Fruit fly (Drosophila melanogaster) whole organism, wandering third instar larva: ENCODE data around the gene oc.
A peak's percentile ranks its signal among the peaks of the same experiment; 100 is the strongest.

ENCODE experiments used
- Abd-B ChIP-seq: fragments of >200 bp; optimal IDR thresholded peaks from 2 replicates; lab custom pipeline; 2017; ENCODE audit warnings: missing biosample characterization, missing genetic modification characterization
- CG32264 ChIP-seq: fragments of 200-800 bp; sonication (Bioruptor generic); optimal IDR thresholded peaks from 2 replicates; lab custom pipeline; 2016; ENCODE audit warnings: missing biosample characterization, missing genetic modification characterization
- CG9705 ChIP-seq: fragments of 200-800 bp; sonication (Bioruptor generic); optimal IDR thresholded peaks from 2 replicates; lab custom pipeline; 2018; ENCODE audit warnings: missing biosample characterization, mild to moderate bottlenecking, missing genetic modification characterization
- CrebA ChIP-seq: fragments of 200-800 bp; sonication (Bioruptor generic); optimal IDR thresholded peaks from 2 replicates; lab custom pipeline; 2016; ENCODE audit warnings: missing biosample characterization, mild to moderate bottlenecking, missing genetic modification characterization, borderline replicate concordance
- Dfd ChIP-seq: fragments of >200 bp; optimal IDR thresholded peaks from 2 replicates; lab custom pipeline; 2017; ENCODE audit warnings: missing biosample characterization, missing genetic modification characterization
- Dif ChIP-seq: fragments of 200-275, 200-300 bp; sonication (Bioruptor generic); optimal IDR thresholded peaks from 2 replicates; lab custom pipeline; 2018; ENCODE audit warnings: missing biosample characterization, missing genetic modification characterization; ENCODE audit not compliant: partially characterized antibody
- GATAd ChIP-seq: sonication (Bioruptor generic); optimal IDR thresholded peaks from 2 replicates; lab custom pipeline; 2016; ENCODE audit warnings: missing biosample characterization, missing genetic modification characterization
- HLH106 ChIP-seq: fragments of 200-800 bp; optimal IDR thresholded peaks from 3 replicates; lab custom pipeline; 2019; ENCODE audit warnings: missing biosample characterization, mild to moderate bottlenecking, missing genetic modification characterization, moderate library complexity
- Hnf4 ChIP-seq: fragments of 200-800 bp; sonication (Bioruptor generic); optimal IDR thresholded peaks from 2 replicates; lab custom pipeline; 2016; ENCODE audit warnings: missing biosample characterization, mild to moderate bottlenecking, missing genetic modification characterization
- Hr78 ChIP-seq: fragments of >200 bp; optimal IDR thresholded peaks from 2 replicates; lab custom pipeline; 2017; ENCODE audit warnings: missing biosample characterization, missing genetic modification characterization
- Hr83 ChIP-seq: fragments of 200-300 bp; sonication (Bioruptor generic); optimal IDR thresholded peaks from 2 replicates; lab custom pipeline; 2016; ENCODE audit warnings: missing biosample characterization, mild to moderate bottlenecking, missing genetic modification characterization, moderate library complexity; ENCODE audit not compliant: poor library complexity, severe bottlenecking
- Jra ChIP-seq: sonication (Bioruptor generic); optimal IDR thresholded peaks from 2 replicates; lab custom pipeline; 2016; ENCODE audit warnings: missing biosample characterization, missing genetic modification characterization
- Mio ChIP-seq: sonication (Bioruptor generic); optimal IDR thresholded peaks from 2 replicates; lab custom pipeline; 2016; ENCODE audit warnings: missing biosample characterization, missing genetic modification characterization
- Myc ChIP-seq: fragments of >200 bp; optimal IDR thresholded peaks from 2 replicates; lab custom pipeline; 2017
- N ChIP-seq: fragments of >200 bp; optimal IDR thresholded peaks from 2 replicates; lab custom pipeline; 2018; ENCODE audit warnings: missing biosample characterization, missing external identifiers, missing genetic modification characterization
- OdsH ChIP-seq: fragments of 200-800 bp; sonication (Bioruptor generic); optimal IDR thresholded peaks from 2 replicates; lab custom pipeline; 2016; ENCODE audit warnings: missing biosample characterization, mild to moderate bottlenecking, missing genetic modification characterization
- Rel ChIP-seq, 2 experiments: fragments of 200-800 bp; sonication (Bioruptor generic) in 1 of 2; optimal IDR thresholded peaks; 2 replicates in 1 of 2; 3 replicates in 1 of 2; lab custom pipeline; 2016 to 2019; ENCODE audit warnings: mild to moderate bottlenecking in 2 of 2, missing biosample characterization in 2 of 2, missing genetic modification characterization in 2 of 2, moderate library complexity in 1 of 2
- Sp1 ChIP-seq: fragments of 200-800 bp; sonication (Bioruptor generic); optimal IDR thresholded peaks from 3 replicates; lab custom pipeline; 2019; ENCODE audit warnings: missing biosample characterization, mild to moderate bottlenecking, missing genetic modification characterization, moderate library complexity
- Vsx2 ChIP-seq: fragments of 200-300, 225-300 bp; sonication (Bioruptor generic); optimal IDR thresholded peaks from 2 replicates; lab custom pipeline; 2018; ENCODE audit warnings: missing biosample characterization, missing genetic modification characterization; ENCODE audit not compliant: partially characterized antibody
- br ChIP-seq: fragments of 200-800 bp; sonication (Bioruptor generic); optimal IDR thresholded peaks from 2 replicates; lab custom pipeline; 2016; ENCODE audit warnings: missing biosample characterization, missing genetic modification characterization
- brk ChIP-seq: fragments of 200-800 bp; sonication (Bioruptor generic); optimal IDR thresholded peaks from 2 replicates; lab custom pipeline; 2016; ENCODE audit warnings: missing biosample characterization, mild to moderate bottlenecking, missing genetic modification characterization
- dl ChIP-seq, 2 experiments: fragments of 175-275, 200-275 bp in 1 of 2; fragments of 200-275 bp in 1 of 2; sonication (Bioruptor generic); optimal IDR thresholded peaks; lab custom pipeline; 2018; ENCODE audit warnings: mild to moderate bottlenecking in 2 of 2, missing biosample characterization in 2 of 2, missing genetic modification characterization in 2 of 2, moderate library complexity in 2 of 2; ENCODE audit not compliant: partially characterized antibody in 2 of 2, insufficient read depth in 1 of 2
- dmrt93B ChIP-seq: fragments of 200-800 bp; sonication (Bioruptor generic); optimal IDR thresholded peaks from 2 replicates; lab custom pipeline; 2018; ENCODE audit warnings: missing biosample characterization, mild to moderate bottlenecking, missing genetic modification characterization
- dsf ChIP-seq: sonication (Bioruptor generic); optimal IDR thresholded peaks from 2 replicates; lab custom pipeline; 2016; ENCODE audit warnings: missing biosample characterization, missing genetic modification characterization, borderline replicate concordance
- ey ChIP-seq: fragments of 200-800 bp; sonication (Bioruptor generic); optimal IDR thresholded peaks from 2 replicates; lab custom pipeline; 2016; ENCODE audit warnings: missing biosample characterization, missing genetic modification characterization
- foxo ChIP-seq, 2 experiments: fragments of 200-800 bp; sonication (Bioruptor generic); optimal IDR thresholded peaks; 2 replicates in 1 of 2; 3 replicates in 1 of 2; lab custom pipeline; 2016 to 2017; ENCODE audit warnings: missing biosample characterization in 2 of 2, missing genetic modification characterization in 2 of 2
- fru ChIP-seq: fragments of 200-800 bp; sonication (Bioruptor generic); optimal IDR thresholded peaks from 3 replicates; lab custom pipeline; 2016; ENCODE audit warnings: missing biosample characterization, mild to moderate bottlenecking, missing genetic modification characterization
- h ChIP-seq: fragments of 200-800 bp; sonication (Bioruptor generic); optimal IDR thresholded peaks from 3 replicates; lab custom pipeline; 2016; ENCODE audit warnings: missing biosample characterization, mild to moderate bottlenecking, missing genetic modification characterization
- jim ChIP-seq: fragments of 175-275, 200-325 bp; sonication (Bioruptor generic); optimal IDR thresholded peaks from 2 replicates; lab custom pipeline; 2016; ENCODE audit warnings: missing biosample characterization, mild to moderate bottlenecking, missing genetic modification characterization
- lola ChIP-seq: fragments of >200 bp; optimal IDR thresholded peaks from 2 replicates; lab custom pipeline; 2017; ENCODE audit warnings: missing biosample characterization, missing genetic modification characterization
- pan ChIP-seq: fragments of >200 bp; optimal IDR thresholded peaks from 2 replicates; lab custom pipeline; 2017
- psq ChIP-seq: fragments of 200-800 bp; sonication (Bioruptor generic); optimal IDR thresholded peaks from 3 replicates; lab custom pipeline; 2017; ENCODE audit warnings: missing biosample characterization, mild to moderate bottlenecking, missing genetic modification characterization, moderate library complexity
- rgr ChIP-seq: fragments of 200-800 bp; sonication (Bioruptor generic); optimal IDR thresholded peaks from 3 replicates; lab custom pipeline; 2016; ENCODE audit warnings: missing biosample characterization, mild to moderate bottlenecking, missing genetic modification characterization
- sage ChIP-seq: fragments of 200-800 bp; sonication (Bioruptor generic); optimal IDR thresholded peaks from 2 replicates; lab custom pipeline; 2016; ENCODE audit warnings: missing biosample characterization, mild to moderate bottlenecking, missing genetic modification characterization
- sv ChIP-seq: fragments of 200-800 bp; sonication (Bioruptor generic); optimal IDR thresholded peaks from 3 replicates; lab custom pipeline; 2016; ENCODE audit warnings: missing biosample characterization, missing genetic modification characterization
- tai ChIP-seq: sonication (Bioruptor generic); optimal IDR thresholded peaks from 2 replicates; lab custom pipeline; 2016; ENCODE audit warnings: missing biosample characterization, missing genetic modification characterization
- usp ChIP-seq: fragments of >200 bp; optimal IDR thresholded peaks from 2 replicates; lab custom pipeline; 2017; ENCODE audit warnings: missing biosample characterization, missing genetic modification characterization
- woc ChIP-seq: sonication (Bioruptor generic); optimal IDR thresholded peaks from 2 replicates; lab custom pipeline; 2016; ENCODE audit warnings: missing biosample characterization, mild to moderate bottlenecking, missing genetic modification characterization

Gene oc

dm6 chrX:8677434-8677833 lies 27.0 kb upstream of the oc start:
- TF ChIP-seq CG9705 (GFP tag; lab: Kevin White, UChicago), result no peak
- TF ChIP-seq br (GFP tag; lab: Kevin White, UChicago), result peak; percentile 28
- TF ChIP-seq Sp1 (GFP tag; lab: Kevin White, UChicago), result peak; percentile 80
- no peak for TF ChIP-seq Abd-B (GFP tag; lab: Kevin White, UChicago)
- TF ChIP-seq lola (GFP tag; lab: Kevin White, UChicago), result no peak
- no peak for TF ChIP-seq dmrt93B (GFP tag; lab: Kevin White, UChicago)
- no peak for TF ChIP-seq CG32264 (GFP tag; lab: Kevin White, UChicago)
- TF ChIP-seq sage (GFP tag; lab: Kevin White, UChicago), result no peak
- TF ChIP-seq pan, result no peak
- TF ChIP-seq GATAd (GFP tag; lab: Kevin White, UChicago), result no peak
- peak; percentile 46 for TF ChIP-seq Rel (GFP tag; optimal IDR thresholded peaks at IDR 0.05; lab: Kevin White, UChicago)
- TF ChIP-seq Rel (tag; optimal IDR thresholded peaks at IDR 0.05; lab: Kevin White, UChicago), result no peak
- TF ChIP-seq Vsx2 (GFP tag; lab: Kevin White, UChicago), result no peak
- peak; percentile 71 for TF ChIP-seq woc
- TF ChIP-seq OdsH (GFP tag; lab: Kevin White, UChicago), result peak; percentile 10
- TF ChIP-seq tai (GFP tag; lab: Kevin White, UChicago), result no peak
- no peak for TF ChIP-seq Mio (GFP tag; lab: Kevin White, UChicago)
- no peak for TF ChIP-seq dsf
- no peak for TF ChIP-seq sv (GFP tag; lab: Kevin White, UChicago)
- TF ChIP-seq Dif, result no peak
- peak; percentile 91 for TF ChIP-seq fru (GFP tag; lab: Kevin White, UChicago)
- no peak for TF ChIP-seq Myc (lab: Kevin White, UChicago)
- peak; percentile 29 for TF ChIP-seq HLH106 (tag; lab: Kevin White, UChicago)
- TF ChIP-seq rgr (GFP tag; lab: Kevin White, UChicago), result peak; percentile 23
- peak; percentile 2 to 92 for TF ChIP-seq foxo (GFP tag; optimal IDR thresholded peaks at IDR 0.05; lab: Kevin White, UChicago)
- no peak for TF ChIP-seq brk (GFP tag; lab: Kevin White, UChicago)
- no peak for TF ChIP-seq N (GFP tag; lab: Kevin White, UChicago)
- TF ChIP-seq ey (GFP tag; lab: Kevin White, UChicago), result peak; percentile 92
- peak; percentile 19 for TF ChIP-seq h
- no peak for TF ChIP-seq usp (GFP tag; lab: Kevin White, UChicago)
- no peak for TF ChIP-seq CrebA
- TF ChIP-seq dl (GFP tag; optimal IDR thresholded peaks at IDR 0.05; lab: Kevin White, UChicago; ENCODE audit: insufficient read depth in 1 of 2, partially characterized antibody in 2 of 2), result no peak
- TF ChIP-seq Jra (GFP tag; lab: Kevin White, UChicago), result no peak
- TF ChIP-seq Dfd (GFP tag; lab: Kevin White, UChicago), result no peak
- TF ChIP-seq jim (GFP tag; lab: Kevin White, UChicago), result no peak
- no peak for TF ChIP-seq psq (GFP tag; lab: Kevin White, UChicago)
- TF ChIP-seq Hr83 (GFP tag; lab: Kevin White, UChicago), result no peak
- TF ChIP-seq Hnf4 (GFP tag; lab: Kevin White, UChicago), result no peak
- no peak for TF ChIP-seq Hr78

- TF ChIP-seq CG9705 (GFP tag; lab: Kevin White, UChicago) (peak; percentile 3), Dif (no peak), Sp1 (GFP tag; lab: Kevin White, UChicago) (peak; percentile 24), Myc (lab: Kevin White, UChicago) (peak; percentile 95), tai (GFP tag; lab: Kevin White, UChicago) (no peak), jim (GFP tag; lab: Kevin White, UChicago) (peak; percentile 16), rgr (GFP tag; lab: Kevin White, UChicago) (peak; percentile 19), HLH106 (tag; lab: Kevin White, UChicago) (peak; percentile 32), Dfd (GFP tag; lab: Kevin White, UChicago) (no peak), h (peak; percentile 0)
These were observed 26.2 kb upstream of the oc start, which contains the start of gene Rubicon for dm6 chrX:8676631-8677224. Gene Rubicon, plus strand, starts transcription at chrX:8677063.
